Fruit fly (Drosophila melanogaster) whole organism, embryonic: ENCODE data around the gene CG15439.

Experiments used
- ATbp ChIP-seq: fragments of 200-800 bp; sonication (Bioruptor generic); optimal IDR thresholded peaks from 2 replicates; lab custom pipeline; 2017; ENCODE audit warnings: missing biosample characterization, mild to moderate bottlenecking, missing genetic modification characterization, missing genetic modification reagents
- BtbVII ChIP-seq: fragments of 200-800 bp; sonication (Bioruptor generic); optimal IDR thresholded peaks from 3 replicates; lab custom pipeline; 2017; ENCODE audit warnings: missing biosample characterization, mild to moderate bottlenecking, missing genetic modification characterization
- CG10209 ChIP-seq: fragments of 200-800 bp; sonication (Bioruptor generic); optimal IDR thresholded peaks from 3 replicates; lab custom pipeline; 2017; ENCODE audit warnings: missing biosample characterization, mild to moderate bottlenecking, missing genetic modification characterization, missing genetic modification reagents
- CG11093 ChIP-seq: fragments of 200-800 bp; sonication (Bioruptor generic); IDR thresholded peaks from 3 replicates; pipeline ENCODE4 v1.3.6; 2022; ENCODE audit warnings: missing biosample characterization, missing genetic modification characterization
- CG11398 ChIP-seq: fragments of 200-800 bp; sonication (Bioruptor generic); optimal IDR thresholded peaks from 2 replicates; lab custom pipeline; 2016; ENCODE audit warnings: missing biosample characterization, missing genetic modification characterization
- CG14441 ChIP-seq: fragments of 200-800 bp; sonication (Bioruptor generic); IDR thresholded peaks from 2 replicates; pipeline ENCODE4 v1.3.6; 2022; ENCODE audit warnings: missing biosample characterization, missing genetic modification characterization
- CG14667 ChIP-seq: fragments of 200-800 bp; sonication (Bioruptor generic); IDR thresholded peaks from 2 replicates; pipeline ENCODE4 v1.3.6; 2022; ENCODE audit warnings: missing biosample characterization, missing genetic modification characterization
- CG15514 ChIP-seq: fragments of 200-800 bp; sonication (Bioruptor generic); optimal IDR thresholded peaks from 3 replicates; lab custom pipeline; 2017; ENCODE audit warnings: missing biosample characterization, missing genetic modification characterization, mild to moderate bottlenecking, moderate library complexity, missing genetic modification reagents
- CG1603 ChIP-seq: fragments of 200-800 bp; sonication (Bioruptor generic); optimal IDR thresholded peaks from 2 replicates; lab custom pipeline; 2019; ENCODE audit warnings: missing biosample characterization, mild to moderate bottlenecking, missing genetic modification characterization, moderate library complexity
- CG17328 ChIP-seq: fragments of 200-800 bp; sonication (Bioruptor generic); IDR thresholded peaks from 2 replicates; pipeline ENCODE4 v1.3.6; 2022; ENCODE audit warnings: missing biosample characterization, missing genetic modification characterization
- CG2116 ChIP-seq: fragments of 200-800 bp; sonication (Bioruptor generic); optimal IDR thresholded peaks from 3 replicates; lab custom pipeline; 2018; ENCODE audit warnings: missing biosample characterization, mild to moderate bottlenecking, missing genetic modification characterization
- CG2120 ChIP-seq: fragments of 200-800 bp; sonication (Bioruptor generic); optimal IDR thresholded peaks from 3 replicates; lab custom pipeline; 2016; ENCODE audit warnings: missing biosample characterization, missing genetic modification characterization
- CG3065 ChIP-seq: fragments of 200-800 bp; sonication (Bioruptor generic); optimal IDR thresholded peaks from 2 replicates; lab custom pipeline; 2016; ENCODE audit warnings: missing biosample characterization, missing genetic modification characterization
- CG31441 ChIP-seq: fragments of 200-800 bp; sonication (Bioruptor generic); IDR thresholded peaks from 2 replicates; pipeline ENCODE4 v1.3.6; 2022; ENCODE audit warnings: missing biosample characterization, missing genetic modification characterization
- CG34224 ChIP-seq: fragments of 200-800 bp; sonication (Bioruptor generic); IDR thresholded peaks from 3 replicates; pipeline ENCODE4 v1.3.6; 2022; ENCODE audit warnings: missing biosample characterization, missing genetic modification characterization; ENCODE audit not compliant: partially characterized antibody
- CG3838 ChIP-seq: fragments of 200-800 bp; sonication (Bioruptor generic); optimal IDR thresholded peaks from 3 replicates; lab custom pipeline; 2016; ENCODE audit warnings: missing biosample characterization, missing genetic modification characterization
- CG4404 ChIP-seq: fragments of 200-800 bp; sonication (Bioruptor generic); IDR thresholded peaks from 2 replicates; pipeline ENCODE4 v1.3.6; 2022; ENCODE audit warnings: missing biosample characterization, missing genetic modification characterization
- CG6272 ChIP-seq: fragments of 200-800 bp; sonication (Bioruptor generic); IDR thresholded peaks from 2 replicates; pipeline ENCODE4 v1.3.6; 2022; ENCODE audit warnings: missing biosample characterization, missing genetic modification characterization
- Dip3 ChIP-seq: fragments of 200-800 bp; sonication (Bioruptor generic); optimal IDR thresholded peaks from 3 replicates; lab custom pipeline; 2016; ENCODE audit warnings: missing biosample characterization, missing genetic modification characterization
- Eip74EF ChIP-seq, 2 experiments: fragments of 200-800 bp in 1 of 2; fragments of >200 bp in 1 of 2; sonication (Bioruptor generic) in 1 of 2; optimal IDR thresholded peaks; 2 replicates each; lab custom pipeline; 2017 to 2019; ENCODE audit warnings: missing biosample characterization in 2 of 2, missing genetic modification characterization in 2 of 2, mild to moderate bottlenecking in 1 of 2, moderate library complexity in 1 of 2
- Ets65A ChIP-seq: fragments of 200-800 bp; sonication (Bioruptor generic); peaks from one replicate; lab custom pipeline; 2016; ENCODE audit warnings: missing biosample characterization, missing genetic modification characterization
- HHEX ChIP-seq: fragments of 200-800 bp; sonication (Bioruptor generic); optimal IDR thresholded peaks from 3 replicates; lab custom pipeline; 2017; ENCODE audit warnings: missing biosample characterization, mild to moderate bottlenecking, missing genetic modification characterization, missing genetic modification reagents
- Kr ChIP-seq: fragments of 200-800 bp; sonication (Bioruptor generic); optimal IDR thresholded peaks from 2 replicates; lab custom pipeline; 2017; ENCODE audit warnings: missing biosample characterization, mild to moderate bottlenecking, missing genetic modification characterization
- MBD-R2 ChIP-seq: fragments of 200-800 bp; sonication (Bioruptor generic); IDR thresholded peaks from 2 replicates; pipeline ENCODE4 v1.3.6; 2022; ENCODE audit warnings: missing biosample characterization, missing genetic modification characterization
- MESR4 ChIP-seq: fragments of 200-800 bp; sonication (Bioruptor generic); optimal IDR thresholded peaks from 2 replicates; lab custom pipeline; 2018; ENCODE audit warnings: missing biosample characterization, mild to moderate bottlenecking, missing genetic modification characterization, moderate library complexity
- NFAT ChIP-seq: fragments of 200-800 bp; sonication (Bioruptor generic); IDR thresholded peaks from 2 replicates; pipeline ENCODE4 v1.3.6; 2022; ENCODE audit warnings: missing biosample characterization, missing genetic modification characterization
- Optix ChIP-seq: fragments of 200-800 bp; sonication (Bioruptor generic); IDR thresholded peaks from 3 replicates; pipeline ENCODE4 v1.3.6; 2022; ENCODE audit warnings: missing biosample characterization, missing genetic modification characterization
- Sox102F ChIP-seq: fragments of 200-800 bp; sonication (Bioruptor generic); optimal IDR thresholded peaks from 2 replicates; lab custom pipeline; 2018; ENCODE audit warnings: missing biosample characterization, mild to moderate bottlenecking, missing genetic modification characterization, moderate library complexity
- bsh ChIP-seq, 2 experiments: fragments of 200-800 bp; sonication (Bioruptor generic); optimal IDR thresholded peaks; 2 replicates each; lab custom pipeline; 2017 to 2018; ENCODE audit warnings: mild to moderate bottlenecking in 2 of 2, missing biosample characterization in 2 of 2, missing genetic modification characterization in 2 of 2, moderate library complexity in 1 of 2
- dysf ChIP-seq: fragments of 200-800 bp; sonication (Bioruptor generic); IDR thresholded peaks from 3 replicates; pipeline ENCODE4 v1.3.6; 2022; ENCODE audit warnings: missing biosample characterization, missing genetic modification characterization
- eve ChIP-seq, 2 experiments: fragments of >200 bp; optimal IDR thresholded peaks; 2 replicates each; lab custom pipeline; 2017; ENCODE audit warnings: missing biosample characterization in 2 of 2, missing genetic modification characterization in 2 of 2
- eyg ChIP-seq: fragments of 200-800 bp; sonication (Bioruptor generic); optimal IDR thresholded peaks from 3 replicates; lab custom pipeline; 2016; ENCODE audit warnings: missing biosample characterization, missing genetic modification characterization
- ftz-f1 ChIP-seq: fragments of 200-800 bp; sonication (Bioruptor generic); optimal IDR thresholded peaks from 2 replicates; lab custom pipeline; 2016; ENCODE audit warnings: missing biosample characterization, missing genetic modification characterization
- grn ChIP-seq: fragments of 200-800 bp; sonication (Bioruptor generic); optimal IDR thresholded peaks from 3 replicates; lab custom pipeline; 2017; ENCODE audit warnings: missing biosample characterization, missing genetic modification characterization
- hkb ChIP-seq, 2 experiments: fragments of 200-800 bp in 1 of 2; fragments of >200 bp in 1 of 2; sonication (Bioruptor generic) in 1 of 2; IDR thresholded peaks in 1 of 2; optimal IDR thresholded peaks in 1 of 2; 2 replicates each; pipeline versions ENCODE4 v1.3.6 to Lab custom; 2017 to 2022; ENCODE audit warnings: missing biosample characterization in 1 of 2, missing genetic modification characterization in 1 of 2
- ind ChIP-seq: fragments of 200-800 bp; sonication (Bioruptor generic); optimal IDR thresholded peaks from 3 replicates; lab custom pipeline; 2016; ENCODE audit warnings: missing biosample characterization, missing genetic modification characterization
- inv ChIP-seq: fragments of 200-800 bp; sonication (Bioruptor generic); IDR thresholded peaks from 2 replicates; pipeline ENCODE4 v1.3.6; 2022; ENCODE audit warnings: missing biosample characterization, missing genetic modification characterization; ENCODE audit not compliant: partially characterized antibody
- klu ChIP-seq: fragments of 200-800 bp; sonication (Bioruptor generic); IDR thresholded peaks from 2 replicates; pipeline ENCODE4 v1.3.6; 2022; ENCODE audit warnings: missing biosample characterization, missing genetic modification characterization
- mam ChIP-seq: fragments of 200-800 bp; sonication (Bioruptor generic); optimal IDR thresholded peaks from 3 replicates; lab custom pipeline; 2016; ENCODE audit warnings: missing biosample characterization, missing genetic modification characterization
- mirr ChIP-seq: fragments of 200-800 bp; sonication (Bioruptor generic); optimal IDR thresholded peaks from 3 replicates; lab custom pipeline; 2018; ENCODE audit warnings: missing biosample characterization, mild to moderate bottlenecking, missing genetic modification characterization
- oc ChIP-seq: fragments of 200-800 bp; sonication (Bioruptor generic); optimal IDR thresholded peaks from 2 replicates; lab custom pipeline; 2018; ENCODE audit warnings: missing biosample characterization, mild to moderate bottlenecking, missing genetic modification characterization, moderate library complexity
- pfk ChIP-seq: fragments of 200-800 bp; sonication (Bioruptor generic); optimal IDR thresholded peaks from 2 replicates; lab custom pipeline; 2018; ENCODE audit warnings: missing biosample characterization, mild to moderate bottlenecking, missing genetic modification characterization, moderate library complexity
- sc ChIP-seq, 3 experiments: fragments of >200 bp in 2 of 3; fragments of 200-800 bp in 1 of 3; sonication (Bioruptor generic) in 1 of 3; optimal IDR thresholded peaks; 2 replicates in 2 of 3; 3 replicates in 1 of 3; lab custom pipeline; 2017; ENCODE audit warnings: mild to moderate bottlenecking in 1 of 3, missing biosample characterization in 1 of 3, missing genetic modification characterization in 1 of 3, missing genetic modification reagents in 1 of 3
- slbo ChIP-seq: fragments of 200-800 bp; sonication (Bioruptor generic); IDR thresholded peaks from 2 replicates; pipeline ENCODE4 v1.3.6; 2022; ENCODE audit warnings: missing biosample characterization, missing genetic modification characterization
- sr ChIP-seq: fragments of 200-800 bp; sonication (Bioruptor generic); IDR thresholded peaks from 3 replicates; pipeline ENCODE4 v1.3.6; 2022; ENCODE audit warnings: missing biosample characterization, missing genetic modification characterization
- unpg ChIP-seq: fragments of 200-800 bp; sonication (Bioruptor generic); optimal IDR thresholded peaks from 3 replicates; lab custom pipeline; 2018; ENCODE audit warnings: missing biosample characterization, mild to moderate bottlenecking, missing genetic modification characterization, moderate library complexity
- zfh1 ChIP-seq: fragments of 200-800 bp; sonication (Bioruptor generic); IDR thresholded peaks from 3 replicates; pipeline ENCODE4 v1.3.6; 2022; ENCODE audit warnings: missing biosample characterization, missing genetic modification characterization

The CG15439 gene

dm6 chr2L:4440881-4441737 lies 11.7 kb downstream of the CG15439 start, which contains the start of gene CG15431 (continued):
- TF ChIP-seq Sox102F (GFP tag; lab: Kevin White, UChicago) (no peak), eve (GFP tag; optimal IDR thresholded peaks at IDR 0.05; lab: Kevin White, UChicago) (no peak), Optix (0 out of 3 replicates have a peak, but pooled peaks have one; percentile 50), ind (GFP tag; lab: Kevin White, UChicago) (peak; percentile 50), CG15514 (GFP tag; lab: Kevin White, UChicago) (peak; percentile 69), pfk (GFP tag; lab: Kevin White, UChicago) (no peak), CG11398 (no peak), Eip74EF (GFP tag; optimal IDR thresholded peaks at IDR 0.05; lab: Kevin White, UChicago) (peak in 1 of 2 experiments; percentile 53), Dip3 (GFP tag; lab: Kevin White, UChicago) (no peak), klu (peak; percentile 57), dysf (GFP tag; lab: Robert Waterston, UW) (peak; percentile 70), MBD-R2 (GFP tag; lab: Robert Waterston, UW) (peak; percentile 35; the same call in 1 of the 2 replicates), mirr (no peak), Ets65A (GFP tag; lab: Kevin White, UChicago) (peak; percentile 71), CG10209 (peak; percentile 50), zfh1 (GFP tag; lab: Robert Waterston, UW) (peak; percentile 40; the same call in 1 of the 3 replicates), Kr (GFP tag; lab: Kevin White, UChicago) (no peak), hkb (optimal IDR thresholded peaks at IDR 0.05; lab: Kevin White, UChicago) (no peak), hkb (GFP tag; IDR thresholded peaks at IDR 0.05; lab: Robert Waterston, UW) (peak; percentile 67), MESR4 (no peak), unpg (GFP tag; lab: Kevin White, UChicago) (peak; percentile 66), bsh (GFP tag; optimal IDR thresholded peaks at IDR 0.05; lab: Kevin White, UChicago) (no peak), NFAT (peak; percentile 49), CG3065 (GFP tag; lab: Kevin White, UChicago) (no peak), mam (GFP tag; lab: Kevin White, UChicago) (peak; percentile 44), CG17328 (GFP tag; lab: Robert Waterston, UW) (0 out of 2 replicates have a peak, but pooled peaks have one; percentile 36), CG31441 (GFP tag; lab: Robert Waterston, UW) (peak; percentile 46; the same call in 1 of the 2 replicates), CG14441 (GFP tag; lab: Robert Waterston, UW) (peak; percentile 60), sc (optimal IDR thresholded peaks at IDR 0.05; lab: Kevin White, UChicago) (no peak), sc (GFP tag; optimal IDR thresholded peaks at IDR 0.05; lab: Kevin White, UChicago) (no peak), oc (tag; lab: Kevin White, UChicago) (no peak), CG1603 (peak; percentile 27), ATbp (GFP tag; lab: Kevin White, UChicago) (peak; percentile 67), CG4404 (GFP tag; lab: Robert Waterston, UW) (peak; percentile 25; the same call in 1 of the 2 replicates), CG34224 (no peak), sr (GFP tag; lab: Robert Waterston, UW) (peak; percentile 94), inv (GFP tag; lab: Robert Waterston, UW) (no peak), CG11093 (GFP tag; lab: Robert Waterston, UW) (0 out of 3 replicates have a peak, but pooled peaks have one; percentile 21), eyg (no peak), CG14667 (GFP tag; lab: Robert Waterston, UW) (0 out of 2 replicates have a peak, but pooled peaks have one; percentile 8), CG6272 (peak; percentile 35; the same call in 1 of the 2 replicates), grn (GFP tag; lab: Kevin White, UChicago) (no peak), CG3838 (GFP tag; lab: Kevin White, UChicago) (no peak), HHEX (GFP tag; lab: Kevin White, UChicago) (peak; percentile 66), CG2116 (GFP tag; lab: Kevin White, UChicago) (peak; percentile 13), BtbVII (GFP tag; lab: Kevin White, UChicago) (peak; percentile 43), ftz-f1 (peak; percentile 5), CG2120 (GFP tag; lab: Kevin White, UChicago) (peak; percentile 75), slbo (peak; percentile 78)
